Fruit fly (Drosophila melanogaster) whole organism: ENCODE measurements around the gene swm.

Source experiments
- CG8478 ChIP-seq: fragments of >200 bp; optimal IDR thresholded peaks from 2 replicates; lab custom pipeline; 2018; ENCODE audit warnings: inconsistent platforms
- Dll ChIP-seq: fragments of >200 bp; optimal IDR thresholded peaks from 2 replicates; lab custom pipeline; 2017

DNA sequence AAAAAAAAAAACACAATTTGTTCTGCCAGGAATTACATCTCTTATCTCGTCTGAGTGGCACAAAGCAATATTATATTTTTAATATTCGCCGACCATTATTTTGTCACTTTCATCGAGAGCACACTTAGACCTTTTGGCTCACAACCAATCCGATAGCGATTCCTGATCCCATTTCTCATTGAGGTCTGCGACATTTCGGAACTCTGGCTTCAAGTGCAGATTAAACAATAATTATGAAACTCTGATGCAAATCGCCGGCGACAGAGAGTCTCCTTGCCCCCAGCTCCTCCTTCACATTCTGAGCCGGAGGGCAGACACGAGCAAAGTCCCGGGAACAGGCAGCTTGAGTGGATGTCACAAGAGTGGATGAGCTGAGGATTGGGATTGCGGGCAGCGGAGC, 24.0 kb upstream of the swm start:
- TF ChIP-seq Dll (lab: Kevin White, UChicago) = no peak
- TF ChIP-seq CG8478 (lab: Kevin White, UChicago) = no peak
